Worm (Caenorhabditis elegans) whole organism, mixed stage, embryonic: ENCODE data around the gene rde-1.

ENCODE experiments used
- blmp-1 ChIP-seq: fragments of 150-350 bp; optimal IDR thresholded peaks from 2 replicates; lab custom pipeline; 2014; ENCODE audit warnings: missing biosample characterization, missing genetic modification characterization
- ceh-43 ChIP-seq: fragments of 200-800 bp; sonication (Bioruptor generic); optimal IDR thresholded peaks from 2 replicates; lab custom pipeline; 2018; ENCODE audit warnings: mild to moderate bottlenecking, missing genetic modification characterization, moderate library complexity, missing compliant biosample characterization
- ces-1 ChIP-seq: fragments of 150-350 bp; optimal IDR thresholded peaks from 2 replicates; lab custom pipeline; 2014; ENCODE audit warnings: missing biosample characterization, missing genetic modification reagents, missing genetic modification characterization
- hlh-1 ChIP-seq: fragments of 150-350 bp; optimal IDR thresholded peaks from 2 replicates; lab custom pipeline; 2014; ENCODE audit warnings: missing biosample characterization, missing genetic modification reagents, missing genetic modification characterization
- lsy-2 ChIP-seq: fragments of 150-350 bp; optimal IDR thresholded peaks from 2 replicates; lab custom pipeline; 2014; ENCODE audit warnings: missing biosample characterization, missing genetic modification characterization
- mab-5 ChIP-seq: fragments of 150-350 bp; optimal IDR thresholded peaks from 2 replicates; lab custom pipeline; 2014; ENCODE audit warnings: missing biosample characterization, missing genetic modification characterization
- mep-1 ChIP-seq: fragments of 150-350 bp; optimal IDR thresholded peaks from 2 replicates; lab custom pipeline; 2017; ENCODE audit warnings: missing biosample characterization, missing genetic modification reagents, missing genetic modification characterization, inconsistent platforms
- nhr-2 ChIP-seq: fragments of 150-350 bp; optimal IDR thresholded peaks from 2 replicates; lab custom pipeline; 2014; ENCODE audit warnings: missing biosample characterization, missing genetic modification characterization
- nhr-76 ChIP-seq: sonication (generic microtip); optimal IDR thresholded peaks from 2 replicates; lab custom pipeline; 2017; ENCODE audit warnings: missing biosample characterization, missing genetic modification characterization
- pha-4 ChIP-seq: fragments of 150-350 bp; optimal IDR thresholded peaks from 2 replicates; lab custom pipeline; 2018; ENCODE audit warnings: missing biosample characterization, missing genetic modification reagents, missing genetic modification characterization
- sem-2 ChIP-seq: fragments of 200-800 bp; sonication (Bioruptor generic); optimal IDR thresholded peaks from 2 replicates; lab custom pipeline; 2018; ENCODE audit warnings: mild to moderate bottlenecking, missing genetic modification characterization, missing compliant biosample characterization
- ztf-11 ChIP-seq: fragments of 150-350 bp; optimal IDR thresholded peaks from 2 replicates; lab custom pipeline; 2014; ENCODE audit warnings: missing biosample characterization, missing genetic modification characterization

DNA sequence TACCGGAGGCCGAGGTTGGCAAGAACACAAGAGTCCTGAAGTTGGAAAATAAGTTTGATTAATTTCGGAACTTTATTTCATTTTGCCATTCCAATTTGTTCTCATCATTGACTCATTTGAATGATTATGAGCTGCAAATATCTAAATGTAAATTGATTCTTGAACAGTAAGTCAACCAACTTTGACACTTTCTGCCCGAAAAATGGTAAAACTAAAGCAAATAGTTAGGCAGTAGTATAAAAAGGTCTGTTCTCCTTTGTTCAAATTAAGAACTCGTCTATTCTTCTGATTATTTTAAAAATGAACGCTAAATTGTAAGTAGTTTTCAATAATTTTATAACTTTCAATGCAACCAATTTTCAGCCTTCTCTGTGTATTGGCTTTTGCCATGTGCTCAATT is 48.4 kb downstream of the rde-1 start, which contains the start of gene fipr-12:
- TF ChIP-seq sem-2 (GFP tag; lab: Kevin White, UChicago) (no peak), ztf-11 (no peak), nhr-76 (tag; lab: Kevin White, UChicago) (no peak), lsy-2 (no peak), pha-4 (tag; lab: Kevin White, UChicago) (no peak), nhr-2 (tag; lab: Kevin White, UChicago) (no peak), mep-1 (no peak), ces-1 (GFP tag; lab: Kevin White, UChicago) (no peak), mab-5 (tag; lab: Kevin White, UChicago) (no peak), blmp-1 (no peak), hlh-1 (tag; lab: Kevin White, UChicago) (no peak), ceh-43 (GFP tag; lab: Kevin White, UChicago) (no peak)
